Worm (Caenorhabditis elegans) whole organism, L4/young adult: ENCODE measurements around the gene elpc-3.

Experiments used
- W03F9.2 ChIP-seq: fragments of 150-350 bp; optimal IDR thresholded peaks from 2 replicates; lab custom pipeline; 2014; ENCODE audit warnings: missing biosample characterization, missing genetic modification characterization
- dao-5 ChIP-seq: sonication (generic microtip); optimal IDR thresholded peaks from 2 replicates; lab custom pipeline; 2016; ENCODE audit warnings: missing genotype, missing genetic modification characterization, moderate library complexity, missing compliant biosample characterization
- him-1 ChIP-seq: sonication (generic microtip); optimal IDR thresholded peaks from 2 replicates; lab custom pipeline; 2016; ENCODE audit warnings: missing genotype, missing genetic modification reagents, missing genetic modification characterization, missing compliant biosample characterization

elpc-3 gene

ce11 chrV:12181310-12181709, at the start of gene elpc-3:
Gene elpc-3, minus strand, starts transcription at chrV:12181410.
- TF ChIP-seq W03F9.2 (tag; lab: Kevin White, UChicago) (no peak), dao-5 (tag; lab: Kevin White, UChicago) (no peak), him-1 (no peak)

ce11 chrV:12213027-12213426, 31.8 kb upstream of the elpc-3 start, which contains the start of gene vab-8:
Gene vab-8, plus strand, starts transcription at chrV:12213327.
- no peak for TF ChIP-seq him-1
- no peak for TF ChIP-seq W03F9.2 (tag; lab: Kevin White, UChicago)
- no peak for TF ChIP-seq dao-5 (tag; lab: Kevin White, UChicago)

DNA sequence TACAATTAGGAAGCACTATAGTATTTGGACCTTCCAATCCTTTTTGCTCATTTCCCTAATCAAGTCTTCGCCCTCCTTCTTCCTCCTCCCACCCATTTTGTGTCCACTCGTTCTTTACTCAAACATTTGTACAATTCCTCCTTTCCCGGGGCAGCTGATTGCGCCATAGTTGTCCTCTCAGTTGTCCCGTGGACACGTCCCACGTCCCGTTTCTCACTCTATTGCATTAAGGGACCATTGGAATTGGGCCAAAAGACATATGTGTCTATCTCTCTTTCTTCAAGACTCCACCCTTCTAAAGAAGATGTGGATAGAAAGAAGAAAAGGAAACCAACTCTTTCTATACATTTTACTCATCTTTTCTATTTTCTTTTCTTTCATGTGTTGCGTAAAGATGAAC, 29.9 kb upstream of the elpc-3 start:
- TF ChIP-seq him-1, result no peak
- no peak for TF ChIP-seq W03F9.2 (tag; lab: Kevin White, UChicago)
- no peak for TF ChIP-seq dao-5 (tag; lab: Kevin White, UChicago)

DNA sequence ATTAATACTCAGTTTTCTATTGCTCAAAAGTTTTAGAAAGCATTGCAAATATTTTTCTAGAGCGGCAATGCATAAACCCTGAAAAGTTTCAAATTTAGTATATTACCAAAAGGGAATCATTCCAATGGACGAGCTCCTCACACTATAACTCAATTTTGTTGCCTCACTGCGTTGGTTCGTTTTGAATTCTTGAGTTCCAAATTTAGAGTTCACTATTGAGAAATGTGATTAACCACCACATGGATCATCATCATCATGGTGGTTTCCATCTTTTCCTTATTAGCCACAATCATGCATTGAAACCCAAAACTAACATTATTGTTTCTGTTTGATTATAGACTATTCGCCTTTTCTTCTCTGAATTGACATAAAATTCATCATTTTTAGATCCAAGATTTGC, 28.7 kb upstream of the elpc-3 start:
- no peak for TF ChIP-seq W03F9.2 (tag; lab: Kevin White, UChicago)
- no peak for TF ChIP-seq him-1
- TF ChIP-seq dao-5 (tag; lab: Kevin White, UChicago), result no peak

DNA sequence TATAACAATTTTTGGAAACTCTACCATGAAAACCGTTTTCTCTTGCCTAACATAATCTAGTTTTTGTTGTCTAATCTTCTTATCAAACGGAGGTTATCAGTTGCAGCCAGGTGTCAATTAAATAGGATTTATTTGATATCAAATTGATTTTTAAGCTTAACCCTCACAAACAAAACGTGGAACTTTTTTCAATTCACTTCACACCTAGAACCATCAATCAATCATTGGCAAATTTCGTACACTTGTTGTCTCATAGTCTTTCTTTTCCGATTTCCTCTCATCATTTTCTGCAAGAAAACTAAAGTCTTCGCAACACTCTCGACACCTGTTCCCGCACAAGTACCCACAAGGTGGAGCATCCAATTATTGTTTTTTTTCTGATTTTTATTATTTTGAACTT, 27.5 kb upstream of the elpc-3 start:
- TF ChIP-seq him-1 (no peak), dao-5 (tag; lab: Kevin White, UChicago) (no peak), W03F9.2 (tag; lab: Kevin White, UChicago) (no peak)

DNA sequence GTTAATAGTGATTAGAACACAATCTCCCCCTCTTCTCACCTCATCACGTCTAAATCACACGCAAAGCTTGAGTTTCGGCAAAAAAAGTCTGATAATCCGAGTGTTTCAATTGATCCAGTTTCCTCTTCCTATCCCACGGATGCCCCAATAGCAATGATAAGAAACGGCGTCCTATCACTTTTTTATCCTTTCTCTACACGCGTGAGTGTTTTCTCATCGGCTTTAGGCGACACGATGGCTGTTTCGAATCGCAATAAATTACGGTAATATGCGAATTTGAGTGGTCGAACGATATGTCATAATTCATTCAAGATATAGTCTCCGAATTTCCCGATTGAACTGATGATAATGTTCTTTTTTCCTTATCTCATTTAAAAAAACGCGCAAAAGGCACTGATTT, 18.3 kb upstream of the elpc-3 start:
- no peak for TF ChIP-seq dao-5 (tag; lab: Kevin White, UChicago)
- TF ChIP-seq him-1, result no peak
- no peak for TF ChIP-seq W03F9.2 (tag; lab: Kevin White, UChicago)

DNA sequence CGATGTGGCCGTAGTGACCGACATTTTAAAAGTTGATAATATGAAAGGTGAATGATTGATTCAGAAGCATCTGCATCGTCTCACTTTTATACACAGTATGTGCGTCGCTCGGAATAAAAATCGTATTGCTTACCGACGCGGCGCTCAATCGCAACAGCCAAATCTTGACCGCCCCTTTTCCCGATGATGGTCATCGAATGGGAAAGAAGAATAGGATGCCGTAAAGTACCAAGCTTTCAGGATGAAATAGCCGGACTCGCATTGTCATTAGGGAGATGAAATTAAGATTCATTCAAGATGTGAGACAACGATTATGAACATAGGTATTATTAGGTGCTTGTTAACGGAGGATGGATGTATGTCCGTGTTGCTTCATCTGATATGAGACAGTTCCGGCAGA, 17.3 kb upstream of the elpc-3 start, which contains the start of gene lon-3:
Gene lon-3, minus strand, starts transcription at position 101 of the 400 bp plus-strand sequence.
- TF ChIP-seq W03F9.2 (tag; lab: Kevin White, UChicago), result no peak
- TF ChIP-seq dao-5 (tag; lab: Kevin White, UChicago), result no peak
- no peak for TF ChIP-seq him-1

DNA sequence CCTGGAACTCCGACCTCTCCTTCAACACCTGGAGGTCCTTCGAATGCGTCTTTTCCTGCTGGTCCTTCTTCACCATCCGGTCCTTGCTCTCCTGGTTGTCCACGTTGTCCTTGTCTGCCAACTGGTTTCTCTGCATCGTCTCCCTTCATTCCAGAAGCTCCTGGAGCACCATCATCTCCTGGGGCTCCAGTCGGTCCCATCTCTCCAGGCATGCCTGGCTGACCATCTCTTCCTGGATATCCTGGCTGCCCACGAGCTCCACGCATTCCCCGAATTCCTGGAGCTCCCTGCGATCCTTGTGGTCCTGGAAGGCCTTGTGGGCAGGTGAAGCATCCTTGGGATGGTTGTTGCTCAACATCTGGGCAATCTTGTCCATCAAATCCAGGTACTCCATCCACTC, 16.5 kb upstream of the elpc-3 start:
- no peak for TF ChIP-seq W03F9.2 (tag; lab: Kevin White, UChicago)

ce11 chrV:12196659-12197058, 15.4 kb upstream of the elpc-3 start:
- no peak for TF ChIP-seq W03F9.2 (tag; lab: Kevin White, UChicago)
- TF ChIP-seq dao-5 (tag; lab: Kevin White, UChicago), result no peak

DNA sequence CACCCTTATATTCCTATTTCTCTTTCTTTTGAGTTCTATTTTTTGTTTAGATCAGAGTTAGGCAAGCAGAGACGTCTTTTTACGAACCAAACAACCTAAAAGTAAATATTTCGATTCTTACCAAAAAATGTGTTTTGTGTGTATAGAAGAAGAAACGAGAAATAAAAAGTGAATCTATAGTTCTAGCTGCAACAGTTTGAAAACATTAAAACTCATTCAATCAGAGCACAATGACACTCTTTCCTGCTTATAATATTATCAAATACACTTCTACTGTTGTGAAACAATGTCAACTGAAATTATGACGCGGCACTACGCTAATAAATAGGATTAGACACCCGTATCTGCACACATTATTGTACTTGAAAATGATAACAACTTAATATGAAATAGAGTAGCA, 14.6 kb upstream of the elpc-3 start, which contains the start of gene ZK836.3:
Gene ZK836.3, minus strand, starts transcription at position 101 of the 400 bp plus-strand sequence.
- TF ChIP-seq him-1 (no peak), W03F9.2 (tag; lab: Kevin White, UChicago) (no peak), dao-5 (tag; lab: Kevin White, UChicago) (no peak)

DNA sequence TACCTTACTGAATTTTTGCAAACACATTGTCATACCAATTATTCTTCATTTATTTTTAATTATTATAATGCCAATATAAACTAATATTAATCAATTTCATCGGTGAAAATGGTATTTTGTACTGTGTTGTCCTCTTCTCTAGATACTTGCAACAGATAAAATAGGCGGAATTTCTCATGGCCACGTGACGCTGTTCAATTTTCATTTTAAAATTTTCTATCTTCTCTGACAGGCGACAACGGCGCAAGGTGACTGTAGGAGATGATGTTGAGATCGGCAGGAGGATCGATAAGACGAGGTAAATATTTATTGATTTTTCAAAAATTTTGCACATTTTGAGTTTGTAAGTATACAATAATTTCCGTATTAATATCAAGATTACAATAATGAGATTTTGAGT, 13.1 kb upstream of the elpc-3 start, which contains the start of gene ogdh-2:
Gene ogdh-2, plus strand, starts transcription at position 233 of the 400 bp plus-strand sequence.
- TF ChIP-seq dao-5 (tag; lab: Kevin White, UChicago) (no peak), W03F9.2 (tag; lab: Kevin White, UChicago) (no peak)

DNA sequence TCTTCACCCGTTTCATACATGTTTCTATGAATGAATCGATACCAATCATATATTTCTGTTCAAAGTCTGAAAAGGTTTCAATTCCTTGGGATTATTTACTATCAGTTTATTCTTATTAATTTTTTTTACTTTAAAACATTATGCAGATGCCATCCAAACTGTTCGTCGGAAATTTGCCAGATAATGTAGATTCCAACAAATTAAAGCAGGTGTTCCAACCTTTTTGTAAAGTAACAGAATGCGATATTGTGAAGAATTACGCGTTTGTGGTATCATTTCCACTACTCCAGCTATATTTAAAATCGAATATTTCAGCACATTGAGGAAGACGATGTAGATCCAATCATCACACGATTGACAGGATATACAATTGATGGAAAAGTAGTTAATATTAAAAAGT, 10.9 kb upstream of the elpc-3 start, which contains the start of gene rnp-1:
Gene rnp-1, plus strand, starts transcription at position 145 of the 400 bp plus-strand sequence.
- no peak for TF ChIP-seq W03F9.2 (tag; lab: Kevin White, UChicago)
- TF ChIP-seq dao-5 (tag; lab: Kevin White, UChicago), result no peak

DNA sequence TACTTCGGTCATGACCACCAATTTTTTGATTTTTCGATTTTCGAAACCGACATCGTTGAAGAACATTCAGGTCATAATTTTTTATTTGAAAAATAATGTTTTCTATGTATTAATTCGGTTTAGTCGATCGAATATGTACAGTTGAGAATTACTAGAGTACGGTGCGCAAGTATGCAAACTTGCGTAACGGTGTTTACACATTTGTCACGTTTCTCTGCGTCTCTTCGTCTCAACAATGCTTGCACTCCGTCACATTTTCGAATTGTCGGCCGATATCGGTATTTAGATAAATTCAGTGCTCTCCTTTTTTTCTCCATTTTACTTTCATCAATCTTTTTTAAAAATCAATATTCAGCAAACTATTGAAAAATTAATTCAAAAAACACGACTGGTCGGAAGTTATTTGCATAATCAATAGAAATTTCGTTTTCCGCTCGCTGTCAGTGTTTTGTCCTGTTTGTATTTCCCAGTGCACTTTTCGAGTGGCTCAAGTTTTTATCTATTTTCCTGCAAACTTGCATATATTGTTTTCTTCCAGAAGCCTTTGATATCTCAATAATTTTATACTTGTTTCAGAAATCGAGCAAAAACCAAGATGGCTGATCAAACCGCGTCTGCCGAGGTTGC, 9.8 kb upstream of the elpc-3 start, which contains the start of gene dpy-30:
Gene dpy-30, plus strand, starts transcription at position 577 of the 627 bp plus-strand sequence.
- TF ChIP-seq W03F9.2 (tag; lab: Kevin White, UChicago) (peak; percentile 56), dao-5 (tag; lab: Kevin White, UChicago) (no peak)

ce11 chrV:12188830-12189229, 7.6 kb upstream of the elpc-3 start:
- no peak for TF ChIP-seq dao-5 (tag; lab: Kevin White, UChicago)
- TF ChIP-seq him-1, result no peak

ce11 chrV:12187344-12187743, 6.1 kb upstream of the elpc-3 start, which contains the start of gene ZK863.8:
Gene ZK863.8, minus strand, starts transcription at chrV:12187516.
- TF ChIP-seq dao-5 (tag; lab: Kevin White, UChicago) (no peak), W03F9.2 (tag; lab: Kevin White, UChicago) (no peak), him-1 (no peak)
